Fruit fly (Drosophila melanogaster) whole organism, embryonic: ENCODE results near the gene SelG.
A peak's percentile ranks its signal among the peaks of the same experiment; 100 is the strongest.

Experiments
- Asciz ChIP-seq: fragments of 200-800 bp; sonication (Bioruptor generic); optimal IDR thresholded peaks from 2 replicates; lab custom pipeline; 2017; ENCODE audit warnings: missing biosample characterization, mild to moderate bottlenecking, missing genetic modification characterization, missing genetic modification reagents
- CG10979 ChIP-seq: fragments of 200-800 bp; sonication (Bioruptor generic); optimal IDR thresholded peaks from 2 replicates; lab custom pipeline; 2018; ENCODE audit warnings: missing biosample characterization, mild to moderate bottlenecking, missing genetic modification characterization, moderate library complexity
- CG11398 ChIP-seq: fragments of 200-800 bp; sonication (Bioruptor generic); optimal IDR thresholded peaks from 2 replicates; lab custom pipeline; 2016; ENCODE audit warnings: missing biosample characterization, missing genetic modification characterization
- CG11695 ChIP-seq: fragments of 200-800 bp; sonication (Bioruptor generic); IDR thresholded peaks from 3 replicates; pipeline ENCODE4 v1.3.6; 2022; ENCODE audit warnings: missing biosample characterization, missing genetic modification characterization
- CG12744 ChIP-seq: fragments of 200-800 bp; sonication (Bioruptor generic); optimal IDR thresholded peaks from 2 replicates; lab custom pipeline; 2016; ENCODE audit warnings: missing biosample characterization, missing genetic modification characterization
- CG14014 ChIP-seq: fragments of 200-800 bp; sonication (Bioruptor generic); IDR thresholded peaks from 2 replicates; pipeline ENCODE4 v1.3.6; 2022; ENCODE audit warnings: missing biosample characterization, missing genetic modification characterization
- CG14667 ChIP-seq: fragments of 200-800 bp; sonication (Bioruptor generic); IDR thresholded peaks from 2 replicates; pipeline ENCODE4 v1.3.6; 2022; ENCODE audit warnings: missing biosample characterization, missing genetic modification characterization
- CG14710 ChIP-seq: fragments of 200-800 bp; sonication (Bioruptor generic); optimal IDR thresholded peaks from 3 replicates; lab custom pipeline; 2019; ENCODE audit warnings: missing biosample characterization, mild to moderate bottlenecking, missing genetic modification characterization, moderate library complexity
- CG18619 ChIP-seq: fragments of 200-800 bp; sonication (Bioruptor generic); optimal IDR thresholded peaks from 3 replicates; lab custom pipeline; 2017; ENCODE audit warnings: missing biosample characterization, mild to moderate bottlenecking, missing genetic modification characterization
- CG30403 ChIP-seq: fragments of 200-800 bp; sonication (Bioruptor generic); optimal IDR thresholded peaks from 3 replicates; lab custom pipeline; 2016; ENCODE audit warnings: missing biosample characterization, missing genetic modification characterization
- CG30431 ChIP-seq: fragments of 200-800 bp; sonication (Bioruptor generic); optimal IDR thresholded peaks from 2 replicates; lab custom pipeline; 2017; ENCODE audit warnings: missing biosample characterization, missing genetic modification characterization
- CG3065 ChIP-seq: fragments of 200-800 bp; sonication (Bioruptor generic); optimal IDR thresholded peaks from 2 replicates; lab custom pipeline; 2016; ENCODE audit warnings: missing biosample characterization, missing genetic modification characterization
- CG4424 ChIP-seq: fragments of 200-800 bp; sonication (Bioruptor generic); optimal IDR thresholded peaks from 3 replicates; lab custom pipeline; 2016; ENCODE audit warnings: missing biosample characterization, missing genetic modification characterization
- CG6175 ChIP-seq: fragments of 200-800 bp; sonication (Bioruptor generic); IDR thresholded peaks from 3 replicates; pipeline ENCODE4 v1.3.6; 2022; ENCODE audit warnings: missing biosample characterization, missing genetic modification characterization
- CG6813 ChIP-seq: fragments of 200-800 bp; sonication (Bioruptor generic); optimal IDR thresholded peaks from 2 replicates; lab custom pipeline; 2017; ENCODE audit warnings: missing biosample characterization, missing genetic modification characterization, mild to moderate bottlenecking, moderate library complexity, missing genetic modification reagents
- CG9609 ChIP-seq: fragments of 200-800 bp; sonication (Bioruptor generic); optimal IDR thresholded peaks from 3 replicates; lab custom pipeline; 2016; ENCODE audit warnings: missing biosample characterization, missing genetic modification characterization
- CTCF ChIP-seq: fragments of 200-800 bp; sonication (Bioruptor generic); optimal IDR thresholded peaks from 2 replicates; lab custom pipeline; 2017; ENCODE audit warnings: missing biosample characterization, mild to moderate bottlenecking, missing genetic modification characterization, moderate library complexity
- CkIIα-i1 ChIP-seq: fragments of 200-800 bp; sonication (Bioruptor generic); IDR thresholded peaks from 2 replicates; pipeline ENCODE4 v1.3.6; 2022; ENCODE audit warnings: missing biosample characterization, missing genetic modification characterization
- Drgx ChIP-seq: fragments of 200-800 bp; sonication (Bioruptor generic); IDR thresholded peaks from 2 replicates; pipeline ENCODE4 v1.3.6; 2022; ENCODE audit warnings: missing biosample characterization, missing genetic modification characterization
- ERR ChIP-seq: fragments of 200-800 bp; sonication (Bioruptor generic); optimal IDR thresholded peaks from 2 replicates; lab custom pipeline; 2016; ENCODE audit warnings: missing biosample characterization, missing genetic modification characterization
- HHEX ChIP-seq: fragments of 200-800 bp; sonication (Bioruptor generic); optimal IDR thresholded peaks from 3 replicates; lab custom pipeline; 2017; ENCODE audit warnings: missing biosample characterization, mild to moderate bottlenecking, missing genetic modification characterization, missing genetic modification reagents
- HLH3B ChIP-seq: fragments of 200-800 bp; sonication (Bioruptor generic); IDR thresholded peaks from 2 replicates; pipeline ENCODE4 v1.3.6; 2022; ENCODE audit warnings: missing biosample characterization, missing genetic modification characterization
- Hmx ChIP-seq: fragments of 200-800 bp; sonication (Bioruptor generic); optimal IDR thresholded peaks from 2 replicates; lab custom pipeline; 2016; ENCODE audit warnings: missing biosample characterization, missing genetic modification characterization
- Neu2 ChIP-seq: fragments of 200-800 bp; sonication (Bioruptor generic); optimal IDR thresholded peaks from 3 replicates; lab custom pipeline; 2016; ENCODE audit warnings: missing biosample characterization, missing genetic modification characterization, borderline replicate concordance
- Oaz ChIP-seq: fragments of 200-800 bp; sonication (Bioruptor generic); IDR thresholded peaks from 2 replicates; pipeline ENCODE4 v1.3.6; 2022; ENCODE audit warnings: missing biosample characterization, missing genetic modification characterization
- Rfx ChIP-seq: fragments of 200-800 bp; sonication (Bioruptor generic); IDR thresholded peaks from 2 replicates; pipeline ENCODE4 v1.3.6; 2022; ENCODE audit warnings: missing biosample characterization, missing genetic modification characterization
- Sox102F ChIP-seq: fragments of 200-800 bp; sonication (Bioruptor generic); optimal IDR thresholded peaks from 2 replicates; lab custom pipeline; 2018; ENCODE audit warnings: missing biosample characterization, mild to moderate bottlenecking, missing genetic modification characterization, moderate library complexity
- Ssrp ChIP-seq: fragments of 200-800 bp; sonication (Bioruptor generic); optimal IDR thresholded peaks from 2 replicates; lab custom pipeline; 2018; ENCODE audit warnings: missing biosample characterization, mild to moderate bottlenecking, missing genetic modification characterization, moderate library complexity
- Stat92E ChIP-seq, 3 experiments: fragments of >200 bp in 2 of 3; fragments of 200-800 bp in 1 of 3; sonication (Bioruptor generic) in 1 of 3; optimal IDR thresholded peaks; 2 replicates each; lab custom pipeline; 2017 to 2019; ENCODE audit warnings: missing biosample characterization in 3 of 3, missing genetic modification characterization in 3 of 3, mild to moderate bottlenecking in 1 of 3, moderate library complexity in 1 of 3
- Trl ChIP-seq, 3 experiments: fragments of >200 bp in 2 of 3; fragments of 200-800 bp in 1 of 3; sonication (Bioruptor generic) in 1 of 3; optimal IDR thresholded peaks; 2 replicates in 1 of 3; 3 replicates in 2 of 3; lab custom pipeline; 2016 to 2017; ENCODE audit warnings: missing biosample characterization in 1 of 3, missing genetic modification characterization in 1 of 3
- crol ChIP-seq: fragments of 200-800 bp; sonication (Bioruptor generic); IDR thresholded peaks from 2 replicates; pipeline ENCODE4 v1.3.6; 2022; ENCODE audit warnings: missing biosample characterization, missing genetic modification characterization
- gcm ChIP-seq: fragments of 200-800 bp; sonication (Bioruptor generic); optimal IDR thresholded peaks from 2 replicates; lab custom pipeline; 2019; ENCODE audit warnings: missing biosample characterization, mild to moderate bottlenecking, missing genetic modification characterization, moderate library complexity
- jing ChIP-seq: fragments of 200-800 bp; sonication (Bioruptor generic); optimal IDR thresholded peaks from 2 replicates; lab custom pipeline; 2018; ENCODE audit warnings: missing biosample characterization, mild to moderate bottlenecking, missing genetic modification characterization
- kah ChIP-seq: fragments of 200-800 bp; sonication (Bioruptor generic); optimal IDR thresholded peaks from 2 replicates; lab custom pipeline; 2018; ENCODE audit warnings: missing biosample characterization, mild to moderate bottlenecking, missing genetic modification characterization
- kay ChIP-seq: fragments of 200-800 bp; sonication (Bioruptor generic); optimal IDR thresholded peaks from 2 replicates; lab custom pipeline; 2016; ENCODE audit warnings: missing biosample characterization, missing genetic modification characterization
- klu ChIP-seq: fragments of 200-800 bp; sonication (Bioruptor generic); IDR thresholded peaks from 2 replicates; pipeline ENCODE4 v1.3.6; 2022; ENCODE audit warnings: missing biosample characterization, missing genetic modification characterization
- trem ChIP-seq: fragments of 200-800 bp; optimal IDR thresholded peaks from 3 replicates; lab custom pipeline; 2019; ENCODE audit warnings: missing biosample characterization, mild to moderate bottlenecking, missing genetic modification characterization, moderate library complexity
- ttk ChIP-seq: fragments of 200-800 bp; sonication (Bioruptor generic); IDR thresholded peaks from 2 replicates; pipeline ENCODE4 v2.1.2; 2022; ENCODE audit warnings: missing biosample characterization, missing genetic modification characterization
- vnd ChIP-seq: fragments of 200-800 bp; sonication (Bioruptor generic); IDR thresholded peaks from 3 replicates; pipeline ENCODE4 v1.3.6; 2022; ENCODE audit warnings: missing biosample characterization, missing genetic modification characterization; ENCODE audit not compliant: partially characterized antibody
- wdn ChIP-seq: fragments of 200-800 bp; sonication (Bioruptor generic); IDR thresholded peaks from 2 replicates; pipeline ENCODE4 v1.3.6; 2022; ENCODE audit warnings: missing biosample characterization, missing genetic modification characterization
- z ChIP-seq: fragments of 200-800 bp; sonication (Bioruptor generic); IDR thresholded peaks from 3 replicates; pipeline ENCODE4 v1.3.6; 2022; ENCODE audit warnings: missing biosample characterization, missing genetic modification characterization

The SelG gene

dm6 chrX:11846049-11846718, 40.9 kb upstream of the SelG start, which contains the start of gene CG15740 (continued):
- TF ChIP-seq gcm (GFP tag; lab: Kevin White, UChicago) = no peak
- no peak for TF ChIP-seq CG14710
- TF ChIP-seq Drgx (GFP tag; lab: Robert Waterston, UW) = no peak
- peak; percentile 14 for TF ChIP-seq HHEX (GFP tag; lab: Kevin White, UChicago)
- no peak for TF ChIP-seq Trl (optimal IDR thresholded peaks at IDR 0.05; lab: Kevin White, UChicago)
- peak; percentile 46 for TF ChIP-seq Trl (GFP tag; optimal IDR thresholded peaks at IDR 0.05; lab: Kevin White, UChicago)
- TF ChIP-seq CG6813 = no peak
- TF ChIP-seq vnd (GFP tag; lab: Robert Waterston, UW) = no peak
- 0 out of 3 replicates have a peak, but pooled peaks have one; percentile 55 for TF ChIP-seq CG11695 (GFP tag; lab: Robert Waterston, UW)
- TF ChIP-seq Stat92E (GFP tag; optimal IDR thresholded peaks at IDR 0.05; lab: Kevin White, UChicago) = no peak
- TF ChIP-seq HLH3B (GFP tag; lab: Robert Waterston, UW) = peak; percentile 57
- TF ChIP-seq Oaz (GFP tag; lab: Robert Waterston, UW) = 0 out of 2 replicates have a peak, but pooled peaks have one; percentile 29
- no peak for TF ChIP-seq CG3065 (GFP tag; lab: Kevin White, UChicago)
- 0 out of 2 replicates have a peak, but pooled peaks have one; percentile 10 for TF ChIP-seq wdn
- no peak for TF ChIP-seq z
- no peak for TF ChIP-seq CTCF
- TF ChIP-seq CG30403 (GFP tag; lab: Kevin White, UChicago) = peak; percentile 61
- no peak for TF ChIP-seq klu (GFP tag; lab: Robert Waterston, UW)
- peak; percentile 35; the same call in 1 of the 2 replicates for TF ChIP-seq CG14667 (GFP tag; lab: Robert Waterston, UW)
- TF ChIP-seq crol = 0 out of 2 replicates have a peak, but pooled peaks have one; percentile 23
- no peak for TF ChIP-seq CkIIα-i1 (GFP tag; lab: Robert Waterston, UW)
- no peak for TF ChIP-seq CG12744 (GFP tag; lab: Kevin White, UChicago)
- peak; percentile 42 for TF ChIP-seq CG4424
- peak; percentile 41 for TF ChIP-seq Asciz (GFP tag; lab: Kevin White, UChicago)
- peak; percentile 25 for TF ChIP-seq jing (GFP tag; lab: Kevin White, UChicago)
- TF ChIP-seq trem (tag; lab: Kevin White, UChicago) = no peak
- no peak for TF ChIP-seq CG6175
- TF ChIP-seq CG30431 = no peak
- TF ChIP-seq Sox102F = peak; percentile 63
- TF ChIP-seq kay = no peak
- no peak for TF ChIP-seq kah (GFP tag; lab: Kevin White, UChicago)
- no peak for TF ChIP-seq ERR (GFP tag; lab: Kevin White, UChicago)
- TF ChIP-seq Hmx (GFP tag; lab: Kevin White, UChicago) = no peak
- TF ChIP-seq Ssrp (tag; lab: Kevin White, UChicago) = no peak
- peak; percentile 25; the same call in 1 of the 2 replicates for TF ChIP-seq CG14014 (GFP tag; lab: Robert Waterston, UW)
- TF ChIP-seq CG9609 (GFP tag; lab: Kevin White, UChicago) = no peak
- peak; percentile 48; the same call in 1 of the 2 replicates for TF ChIP-seq Rfx (GFP tag; lab: Robert Waterston, UW)
- TF ChIP-seq CG18619 (GFP tag; lab: Kevin White, UChicago) = no peak
- TF ChIP-seq CG11398 (GFP tag; lab: Kevin White, UChicago) = no peak
- no peak for TF ChIP-seq CG10979
- TF ChIP-seq ttk (GFP tag; lab: Robert Waterston, UW) = peak; percentile 58; the same call in 1 of the 2 replicates
- TF ChIP-seq Neu2 (GFP tag; lab: Kevin White, UChicago) = no peak
